Worm (Caenorhabditis elegans): ENCODE results near the gene K09F6.10.
A peak's percentile ranks its signal among the peaks of the same experiment; 100 is the strongest.

The K09F6.10 gene

ce11 chrII:2288798-2289197 lies at the start of gene K09F6.10, which contains the start of gene K09F6.13:
Gene K09F6.10, minus strand, starts transcription at chrII:2288883.
Gene K09F6.13, plus strand, starts transcription at chrII:2289114.
- TF ChIP-seq dpl-1 (GFP tag; optimal IDR thresholded peaks at IDR 0.05) (no peak), isw-1 (GFP tag; IDR thresholded peaks at IDR 0.05) (peak; percentile 11; the same call in 1 of the 2 replicates), ceh-8 (GFP tag; optimal IDR thresholded peaks at IDR 0.05) (no peak), lin-14 (GFP tag; optimal IDR thresholded peaks at IDR 0.05) (peak; percentile 21), snpc-4 (tag; optimal IDR thresholded peaks at IDR 0.05) (no peak), ets-5 (GFP tag; IDR thresholded peaks at IDR 0.05) (0 out of 2 replicates have a peak, but pooled peaks have one; percentile 77)

- no peak for TF ChIP-seq nhr-85 (tag)
- no peak for TF ChIP-seq zip-4 (GFP tag; optimal IDR thresholded peaks at IDR 0.05)
- TF ChIP-seq efl-3 (GFP tag; optimal IDR thresholded peaks at IDR 0.05) = no peak
- no peak for TF ChIP-seq lin-13 (GFP tag; optimal IDR thresholded peaks at IDR 0.05)
- no peak for TF ChIP-seq ama-1 (optimal IDR thresholded peaks at IDR 0.05)
- no peak for TF ChIP-seq ceh-82 (tag; optimal IDR thresholded peaks at IDR 0.05)
- no peak for TF ChIP-seq ceh-90 (tag; optimal IDR thresholded peaks at IDR 0.05)
- TF ChIP-seq nhr-76 (tag; optimal IDR thresholded peaks at IDR 0.05) = no peak
- TF ChIP-seq ztf-11 (tag; optimal IDR thresholded peaks at IDR 0.05) = no peak
- no peak for TF ChIP-seq Y116A8C.19 (tag; optimal IDR thresholded peaks at IDR 0.05; ENCODE audit: borderline replicate concordance)
- no peak for TF ChIP-seq nhr-90 (tag; optimal IDR thresholded peaks at IDR 0.05; ENCODE audit: poor library complexity)
Observed at ce11 chrII:2336177-2336576, 47.5 kb upstream of the K09F6.10 start.

ce11 chrII:2335572-2335971 lies 46.9 kb upstream of the K09F6.10 start, which contains the start of gene F43C11.7:
Gene F43C11.7, plus strand, starts transcription at chrII:2335897.
- peak; percentile 9 for TF ChIP-seq nhr-71 (tag; optimal IDR thresholded peaks at IDR 0.05)
- no peak for TF ChIP-seq fkh-10 (GFP tag; optimal IDR thresholded peaks at IDR 0.05)
- TF ChIP-seq nhr-20 (tag; optimal IDR thresholded peaks at IDR 0.05) = peak; percentile 30
- TF ChIP-seq elt-2 (tag; optimal IDR thresholded peaks at IDR 0.05) = peak; percentile 73
- peak in 1 of 2 experiments; percentile 20 for TF ChIP-seq lin-35 (GFP tag; optimal IDR thresholded peaks at IDR 0.05)
- no peak for TF ChIP-seq ama-1 (optimal IDR thresholded peaks at IDR 0.05)
- TF ChIP-seq efl-1 (optimal IDR thresholded peaks at IDR 0.05) = no peak
- TF ChIP-seq efl-1 (GFP tag; optimal IDR thresholded peaks at IDR 0.05 in 1 of 2) = peak in 1 of 2 experiments; percentile 71
- TF ChIP-seq pqm-1 (tag; optimal IDR thresholded peaks at IDR 0.05) = no peak

- TF ChIP-seq pag-3 (tag; optimal IDR thresholded peaks at IDR 0.05; ENCODE audit: borderline replicate concordance, insufficient read depth) (no peak), dsc-1 (tag; optimal IDR thresholded peaks at IDR 0.05) (no peak)
Observed at ce11 chrII:2332220-2332619, 43.5 kb upstream of the K09F6.10 start, which contains the start of gene F43C11.8. Gene F43C11.8, plus strand, starts transcription at chrII:2332520.

- TF ChIP-seq jun-1 (tag; optimal IDR thresholded peaks at IDR 0.05) (no peak), nhr-237 (tag; optimal IDR thresholded peaks at IDR 0.05) (no peak), hlh-17 (GFP tag; optimal IDR thresholded peaks at IDR 0.05; ENCODE audit: borderline replicate concordance) (no peak), isw-1 (GFP tag; IDR thresholded peaks at IDR 0.05) (no peak), mep-1 (tag; optimal IDR thresholded peaks at IDR 0.05) (no peak), lin-15B (tag; optimal IDR thresholded peaks at IDR 0.05) (no peak), elt-3 (tag; optimal IDR thresholded peaks at IDR 0.05) (no peak), lin-35 (GFP tag; optimal IDR thresholded peaks at IDR 0.05) (no peak), unc-86 (tag; optimal IDR thresholded peaks at IDR 0.05) (no peak), skn-1 (tag; optimal IDR thresholded peaks at IDR 0.05) (no peak), zip-4 (GFP tag; optimal IDR thresholded peaks at IDR 0.05) (no peak), nhr-71 (tag; optimal IDR thresholded peaks at IDR 0.05) (no peak), efl-1 (optimal IDR thresholded peaks at IDR 0.05) (no peak), efl-1 (GFP tag; optimal IDR thresholded peaks at IDR 0.05 in 1 of 2) (no peak), dsc-1 (tag; optimal IDR thresholded peaks at IDR 0.05) (no peak), dpl-1 (GFP tag; optimal IDR thresholded peaks at IDR 0.05) (no peak), rnt-1 (tag; optimal IDR thresholded peaks at IDR 0.05) (no peak)
Observed at ce11 chrII:2330462-2330861, 41.8 kb upstream of the K09F6.10 start.

All from whole organism, L1 larva.